Worm (Caenorhabditis elegans): ENCODE measurements around the gene T25B9.11.

DNA sequence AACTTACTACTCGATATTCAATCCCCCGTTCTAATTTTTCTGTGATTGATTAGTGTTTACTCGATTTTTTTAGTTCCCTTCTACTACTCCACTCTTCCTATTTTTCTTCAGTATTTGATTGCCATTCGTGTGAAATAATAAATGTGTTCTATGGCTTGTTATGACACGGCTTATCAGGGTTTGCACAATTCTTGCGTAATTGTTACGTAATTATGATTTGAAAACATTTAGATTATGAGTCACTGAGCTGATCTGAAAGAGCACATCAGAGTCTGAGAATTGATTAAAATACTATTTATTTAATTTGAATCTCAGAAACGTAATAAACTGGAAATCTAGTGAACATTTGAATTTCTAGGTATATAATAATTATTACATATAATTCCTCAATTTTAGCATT, 13.3 kb downstream of the T25B9.11 start:
- no peak for TF ChIP-seq W03F9.2 (tag; optimal IDR thresholded peaks at IDR 0.05)
- TF ChIP-seq him-1 (tag; optimal IDR thresholded peaks at IDR 0.05), result no peak
- no peak for TF ChIP-seq dao-5 (tag; optimal IDR thresholded peaks at IDR 0.05)
